Worm (Caenorhabditis elegans) whole organism, L4/young adult: ENCODE measurements around the gene gpa-6.

Experiments used
- W03F9.2 ChIP-seq: fragments of 150-350 bp; optimal IDR thresholded peaks from 2 replicates; lab custom pipeline; 2014; ENCODE audit warnings: missing biosample characterization, missing genetic modification characterization
- dao-5 ChIP-seq: sonication (generic microtip); optimal IDR thresholded peaks from 2 replicates; lab custom pipeline; 2016; ENCODE audit warnings: missing genotype, missing genetic modification characterization, moderate library complexity, missing compliant biosample characterization
- him-1 ChIP-seq: sonication (generic microtip); optimal IDR thresholded peaks from 2 replicates; lab custom pipeline; 2016; ENCODE audit warnings: missing genotype, missing genetic modification reagents, missing genetic modification characterization, missing compliant biosample characterization

Gene gpa-6

ce11 chrX:13226614-13227096, 35.6 kb downstream of the gpa-6 start, which contains the start of gene skr-21:
TSS of gene skr-21 (minus strand) at chrX:13226664.
- TF ChIP-seq him-1 (tag; lab: Kevin White, UChicago) (no peak), W03F9.2 (tag; lab: Kevin White, UChicago) (no peak), dao-5 (no peak)

- no peak for TF ChIP-seq him-1 (tag; lab: Kevin White, UChicago)
- TF ChIP-seq dao-5: no peak
- TF ChIP-seq W03F9.2 (tag; lab: Kevin White, UChicago): no peak
These were observed 36.8 kb downstream of the gpa-6 start for ce11 chrX:13227778-13228177.

- TF ChIP-seq him-1 (tag; lab: Kevin White, UChicago): no peak
- no peak for TF ChIP-seq dao-5
- TF ChIP-seq W03F9.2 (tag; lab: Kevin White, UChicago): no peak
These were observed 41.2 kb downstream of the gpa-6 start, which contains the start of gene bgnt-1.5 for ce11 chrX:13232259-13232658. TSS of gene bgnt-1.5 (minus strand) at chrX:13232359.

ce11 chrX:13234879-13235278, 43.9 kb downstream of the gpa-6 start, which contains the start of gene K08H2.2:
TSS of gene K08H2.2 (minus strand) at chrX:13234979.
- TF ChIP-seq W03F9.2 (tag; lab: Kevin White, UChicago): no peak
- TF ChIP-seq him-1 (tag; lab: Kevin White, UChicago): no peak
- TF ChIP-seq dao-5: no peak

- no peak for TF ChIP-seq dao-5
- no peak for TF ChIP-seq W03F9.2 (tag; lab: Kevin White, UChicago)
- no peak for TF ChIP-seq him-1 (tag; lab: Kevin White, UChicago)
These were observed 46.1 kb downstream of the gpa-6 start, which contains the start of gene K08H2.3 for ce11 chrX:13237102-13237501. TSS of gene K08H2.3 (plus strand) at chrX:13237402.

ce11 chrX:13238197-13238596, 47.2 kb downstream of the gpa-6 start, which contains the start of gene K08H2.4:
TSS of gene K08H2.4 (plus strand) at chrX:13238497.
- TF ChIP-seq W03F9.2 (tag; lab: Kevin White, UChicago) (no peak), him-1 (tag; lab: Kevin White, UChicago) (no peak), dao-5 (no peak)

- TF ChIP-seq W03F9.2 (tag; lab: Kevin White, UChicago) (no peak), him-1 (tag; lab: Kevin White, UChicago) (no peak)
These were observed 51.2 kb downstream of the gpa-6 start, which contains the start of gene K08H2.5 for ce11 chrX:13242231-13242630. TSS of gene K08H2.5 (minus strand) at chrX:13242331.
